Fruit fly (Drosophila melanogaster) whole organism, embryonic: ENCODE results near the gene CG7483.

Experiments used
- Bgb ChIP-seq: fragments of 200-800 bp; sonication (Bioruptor generic); IDR thresholded peaks from 2 replicates; pipeline ENCODE4 v1.3.6; 2022; ENCODE audit warnings: missing biosample characterization, missing genetic modification characterization; ENCODE audit not compliant: partially characterized antibody
- Blimp-1 ChIP-seq: fragments of 200-800 bp; sonication (Bioruptor generic); optimal IDR thresholded peaks from 3 replicates; lab custom pipeline; 2018; ENCODE audit warnings: missing biosample characterization, missing genetic modification characterization, mild to moderate bottlenecking, moderate library complexity, missing genetic modification reagents
- CG10147 ChIP-seq: fragments of 200-800 bp; sonication (Bioruptor generic); optimal IDR thresholded peaks from 2 replicates; lab custom pipeline; 2019; ENCODE audit warnings: missing biosample characterization, mild to moderate bottlenecking, missing genetic modification characterization, moderate library complexity
- CG10209 ChIP-seq: fragments of 200-800 bp; sonication (Bioruptor generic); optimal IDR thresholded peaks from 3 replicates; lab custom pipeline; 2017; ENCODE audit warnings: missing biosample characterization, mild to moderate bottlenecking, missing genetic modification characterization, missing genetic modification reagents
- CG1024 ChIP-seq: fragments of 200-800 bp; sonication (Bioruptor generic); IDR thresholded peaks from 2 replicates; pipeline ENCODE4 v1.3.6; 2022; ENCODE audit warnings: missing biosample characterization, missing genetic modification characterization
- CG11456 ChIP-seq: fragments of 200-800 bp; sonication (Bioruptor generic); IDR thresholded peaks from 3 replicates; pipeline ENCODE4 v1.3.6; 2022; ENCODE audit warnings: missing biosample characterization, missing genetic modification characterization
- CG14667 ChIP-seq: fragments of 200-800 bp; sonication (Bioruptor generic); IDR thresholded peaks from 2 replicates; pipeline ENCODE4 v1.3.6; 2022; ENCODE audit warnings: missing biosample characterization, missing genetic modification characterization
- CG15479 ChIP-seq: fragments of 200-800 bp; sonication (Bioruptor generic); optimal IDR thresholded peaks from 3 replicates; lab custom pipeline; 2019; ENCODE audit warnings: missing biosample characterization, mild to moderate bottlenecking, missing genetic modification characterization, moderate library complexity
- CG1602 ChIP-seq: fragments of 200-800 bp; sonication (Bioruptor generic); optimal IDR thresholded peaks from 3 replicates; lab custom pipeline; 2016; ENCODE audit warnings: missing biosample characterization, missing genetic modification characterization
- CG17385 ChIP-seq: fragments of 200-800 bp; sonication (Bioruptor generic); optimal IDR thresholded peaks from 3 replicates; lab custom pipeline; 2018; ENCODE audit warnings: missing biosample characterization, mild to moderate bottlenecking, missing genetic modification characterization
- CG18764 ChIP-seq: fragments of 200-800 bp; sonication (Bioruptor generic); optimal IDR thresholded peaks from 3 replicates; lab custom pipeline; 2016; ENCODE audit warnings: missing biosample characterization, missing genetic modification characterization
- CG2120 ChIP-seq: fragments of 200-800 bp; sonication (Bioruptor generic); optimal IDR thresholded peaks from 3 replicates; lab custom pipeline; 2016; ENCODE audit warnings: missing biosample characterization, missing genetic modification characterization
- CG30403 ChIP-seq: fragments of 200-800 bp; sonication (Bioruptor generic); optimal IDR thresholded peaks from 3 replicates; lab custom pipeline; 2016; ENCODE audit warnings: missing biosample characterization, missing genetic modification characterization
- CG33557 ChIP-seq: fragments of 200-800 bp; sonication (Bioruptor generic); optimal IDR thresholded peaks from 2 replicates; lab custom pipeline; 2019; ENCODE audit warnings: missing biosample characterization, mild to moderate bottlenecking, missing genetic modification characterization, moderate library complexity
- CG3838 ChIP-seq: fragments of 200-800 bp; sonication (Bioruptor generic); optimal IDR thresholded peaks from 3 replicates; lab custom pipeline; 2016; ENCODE audit warnings: missing biosample characterization, missing genetic modification characterization
- CG4707 ChIP-seq: fragments of 200-800 bp; sonication (Bioruptor generic); optimal IDR thresholded peaks from 2 replicates; lab custom pipeline; 2018; ENCODE audit warnings: missing biosample characterization, mild to moderate bottlenecking, missing genetic modification characterization, moderate library complexity
- CG6272 ChIP-seq: fragments of 200-800 bp; sonication (Bioruptor generic); IDR thresholded peaks from 2 replicates; pipeline ENCODE4 v1.3.6; 2022; ENCODE audit warnings: missing biosample characterization, missing genetic modification characterization
- CG6689 ChIP-seq: fragments of 200-800 bp; sonication (Bioruptor generic); IDR thresholded peaks from 2 replicates; pipeline ENCODE4 v1.3.6; 2022; ENCODE audit warnings: missing biosample characterization, missing genetic modification characterization
- CG7839 ChIP-seq: fragments of 200-800 bp; sonication (Bioruptor generic); optimal IDR thresholded peaks from 3 replicates; lab custom pipeline; 2018; ENCODE audit warnings: missing biosample characterization, mild to moderate bottlenecking, missing genetic modification characterization, moderate library complexity
- CG8765 ChIP-seq: fragments of 200-800 bp; sonication (Bioruptor generic); IDR thresholded peaks from 2 replicates; pipeline ENCODE4 v1.3.6; 2022; ENCODE audit warnings: missing biosample characterization, missing genetic modification characterization
- CG8924 ChIP-seq: fragments of 200-800 bp; optimal IDR thresholded peaks from 3 replicates; lab custom pipeline; 2019; ENCODE audit warnings: missing biosample characterization, mild to moderate bottlenecking, missing genetic modification characterization, moderate library complexity
- D ChIP-seq, 2 experiments: fragments of 200-800 bp in 1 of 2; fragments of >200 bp in 1 of 2; sonication (Bioruptor generic) in 1 of 2; optimal IDR thresholded peaks; 2 replicates in 1 of 2; 3 replicates in 1 of 2; lab custom pipeline; 2017; ENCODE audit warnings: mild to moderate bottlenecking in 1 of 2, missing biosample characterization in 1 of 2, missing genetic modification characterization in 1 of 2, missing genetic modification reagents in 1 of 2
- Drgx ChIP-seq: fragments of 200-800 bp; sonication (Bioruptor generic); IDR thresholded peaks from 2 replicates; pipeline ENCODE4 v1.3.6; 2022; ENCODE audit warnings: missing biosample characterization, missing genetic modification characterization
- E2f1 ChIP-seq: fragments of 200-800 bp; sonication (Bioruptor generic); IDR thresholded peaks from 2 replicates; pipeline ENCODE4 v1.3.6; 2022; ENCODE audit warnings: missing biosample characterization, missing genetic modification characterization
- Elba2 ChIP-seq: fragments of 200-800 bp; sonication (Bioruptor generic); optimal IDR thresholded peaks from 3 replicates; lab custom pipeline; 2016; ENCODE audit warnings: missing biosample characterization, missing genetic modification characterization
- Gsc ChIP-seq: fragments of 200-800 bp; sonication (Bioruptor generic); IDR thresholded peaks from 2 replicates; pipeline ENCODE4 v1.3.6; 2022; ENCODE audit warnings: missing biosample characterization, missing genetic modification characterization
- NC2α ChIP-seq: fragments of 200-800 bp; sonication (Bioruptor generic); optimal IDR thresholded peaks from 2 replicates; lab custom pipeline; 2016; ENCODE audit warnings: missing biosample characterization, missing genetic modification characterization
- Nf-YA ChIP-seq: fragments of 200-800 bp; sonication (Bioruptor generic); IDR thresholded peaks from 2 replicates; pipeline ENCODE4 v1.3.6; 2022; ENCODE audit warnings: missing biosample characterization, missing genetic modification characterization
- Ssrp ChIP-seq: fragments of 200-800 bp; sonication (Bioruptor generic); optimal IDR thresholded peaks from 2 replicates; lab custom pipeline; 2018; ENCODE audit warnings: missing biosample characterization, mild to moderate bottlenecking, missing genetic modification characterization, moderate library complexity
- Trl ChIP-seq, 3 experiments: fragments of >200 bp in 2 of 3; fragments of 200-800 bp in 1 of 3; sonication (Bioruptor generic) in 1 of 3; optimal IDR thresholded peaks; 2 replicates in 1 of 3; 3 replicates in 2 of 3; lab custom pipeline; 2016 to 2017; ENCODE audit warnings: missing biosample characterization in 1 of 3, missing genetic modification characterization in 1 of 3
- ab ChIP-seq: fragments of 200-800 bp; sonication (Bioruptor generic); optimal IDR thresholded peaks from 2 replicates; lab custom pipeline; 2016; ENCODE audit warnings: missing biosample characterization, missing genetic modification characterization
- ac ChIP-seq: fragments of 200-800 bp; sonication (Bioruptor generic); optimal IDR thresholded peaks from 3 replicates; lab custom pipeline; 2017; ENCODE audit warnings: missing biosample characterization, mild to moderate bottlenecking, missing genetic modification characterization
- ap ChIP-seq: fragments of 200-800 bp; sonication (Bioruptor generic); IDR thresholded peaks from 2 replicates; pipeline ENCODE4 v1.3.6; 2022; ENCODE audit warnings: missing biosample characterization, missing genetic modification characterization
- bowl ChIP-seq: fragments of 200-800 bp; sonication (Bioruptor generic); IDR thresholded peaks from 2 replicates; pipeline ENCODE4 v1.3.6; 2022; ENCODE audit warnings: missing biosample characterization, missing genetic modification characterization
- da ChIP-seq: fragments of 200-800 bp; sonication (Bioruptor generic); optimal IDR thresholded peaks from 2 replicates; lab custom pipeline; 2016; ENCODE audit warnings: missing biosample characterization, missing genetic modification characterization
- hbn ChIP-seq: fragments of 200-800 bp; sonication (Bioruptor generic); IDR thresholded peaks from 2 replicates; pipeline ENCODE4 v1.3.6; 2022; ENCODE audit warnings: missing biosample characterization, missing genetic modification characterization; ENCODE audit not compliant: partially characterized antibody
- her ChIP-seq: fragments of 200-800 bp; sonication (Bioruptor generic); optimal IDR thresholded peaks from 2 replicates; lab custom pipeline; 2016; ENCODE audit warnings: missing biosample characterization, missing genetic modification characterization
- inv ChIP-seq: fragments of 200-800 bp; sonication (Bioruptor generic); IDR thresholded peaks from 2 replicates; pipeline ENCODE4 v1.3.6; 2022; ENCODE audit warnings: missing biosample characterization, missing genetic modification characterization; ENCODE audit not compliant: partially characterized antibody
- kni ChIP-seq: fragments of 200-800 bp; sonication (Bioruptor generic); optimal IDR thresholded peaks from 3 replicates; lab custom pipeline; 2017; ENCODE audit warnings: mild to moderate bottlenecking, missing biosample characterization, missing genetic modification reagents, missing genetic modification characterization
- nerfin-1 ChIP-seq: fragments of 200-800 bp; sonication (Bioruptor generic); optimal IDR thresholded peaks from 3 replicates; lab custom pipeline; 2019; ENCODE audit warnings: missing biosample characterization, mild to moderate bottlenecking, missing genetic modification characterization, moderate library complexity
- psq ChIP-seq: fragments of 200-800 bp; sonication (Bioruptor generic); optimal IDR thresholded peaks from 2 replicates; lab custom pipeline; 2017; ENCODE audit warnings: missing biosample characterization, missing genetic modification characterization
- pzg ChIP-seq: fragments of 200-800 bp; sonication (Bioruptor generic); optimal IDR thresholded peaks from 3 replicates; lab custom pipeline; 2018; ENCODE audit warnings: missing biosample characterization, mild to moderate bottlenecking, missing genetic modification characterization, moderate library complexity
- rib ChIP-seq: fragments of 200-800 bp; sonication (Bioruptor generic); IDR thresholded peaks from 2 replicates; pipeline ENCODE4 v1.3.6; 2022; ENCODE audit warnings: missing biosample characterization, missing genetic modification characterization
- row ChIP-seq: fragments of 200-800 bp; sonication (Bioruptor generic); IDR thresholded peaks from 3 replicates; pipeline ENCODE4 v1.3.6; 2022; ENCODE audit warnings: missing biosample characterization, missing genetic modification characterization
- schlank ChIP-seq: fragments of 200-800 bp; sonication (Bioruptor generic); optimal IDR thresholded peaks from 2 replicates; lab custom pipeline; 2018; ENCODE audit warnings: missing biosample characterization, mild to moderate bottlenecking, missing genetic modification characterization
- scrt ChIP-seq: fragments of 200-800 bp; sonication (Bioruptor generic); optimal IDR thresholded peaks from 2 replicates; lab custom pipeline; 2018; ENCODE audit warnings: missing biosample characterization, mild to moderate bottlenecking, missing genetic modification characterization, moderate library complexity
- sens ChIP-seq: fragments of 200-800 bp; sonication (Bioruptor generic); peaks from one replicate; lab custom pipeline; 2016; ENCODE audit warnings: missing biosample characterization, missing genetic modification characterization
- sima ChIP-seq: fragments of 200-800 bp; sonication (Bioruptor generic); optimal IDR thresholded peaks from 2 replicates; lab custom pipeline; 2016; ENCODE audit warnings: missing biosample characterization, missing genetic modification characterization
- ttk ChIP-seq: fragments of 200-800 bp; sonication (Bioruptor generic); IDR thresholded peaks from 2 replicates; pipeline ENCODE4 v2.1.2; 2022; ENCODE audit warnings: missing biosample characterization, missing genetic modification characterization
- usp ChIP-seq: fragments of >200 bp; optimal IDR thresholded peaks from 2 replicates; lab custom pipeline; 2017; ENCODE audit warnings: missing biosample characterization, missing genetic modification characterization

Gene CG7483

dm6 chr3R:8355579-8355978, 42.6 kb downstream of the CG7483 start (continued):
- TF ChIP-seq her (GFP tag; lab: Kevin White, UChicago) (peak; percentile 95), row (GFP tag; lab: Robert Waterston, UW) (peak; percentile 97), hbn (GFP tag; lab: Robert Waterston, UW) (no peak), CG1602 (peak; percentile 88), Trl (optimal IDR thresholded peaks at IDR 0.05; lab: Kevin White, UChicago) (no peak), Trl (GFP tag; optimal IDR thresholded peaks at IDR 0.05; lab: Kevin White, UChicago) (peak; percentile 97), sima (GFP tag; lab: Kevin White, UChicago) (peak; percentile 88), Ssrp (tag; lab: Kevin White, UChicago) (peak; percentile 84), da (GFP tag; lab: Kevin White, UChicago) (peak; percentile 64), Blimp-1 (GFP tag; lab: Kevin White, UChicago) (peak; percentile 91), CG4707 (GFP tag; lab: Kevin White, UChicago) (peak; percentile 79), Elba2 (no peak), CG7839 (tag; lab: Kevin White, UChicago) (peak; percentile 96), scrt (GFP tag; lab: Kevin White, UChicago) (peak; percentile 94), NC2α (peak; percentile 84), bowl (GFP tag; lab: Robert Waterston, UW) (peak; percentile 82), kni (GFP tag; lab: Kevin White, UChicago) (no peak), CG30403 (peak; percentile 97), CG8765 (peak; percentile 41; the same call in 1 of the 2 replicates), CG10209 (GFP tag; lab: Kevin White, UChicago) (peak; percentile 94), ac (peak; percentile 70), ab (GFP tag; lab: Kevin White, UChicago) (peak; percentile 73), CG14667 (GFP tag; lab: Robert Waterston, UW) (peak; percentile 90), schlank (tag; lab: Kevin White, UChicago) (peak; percentile 95), E2f1 (GFP tag; lab: Robert Waterston, UW) (peak; percentile 93), CG2120 (GFP tag; lab: Kevin White, UChicago) (peak; percentile 99), CG11456 (GFP tag; lab: Robert Waterston, UW) (peak; percentile 95), nerfin-1 (peak; percentile 83), CG6689 (peak; percentile 94), rib (peak; percentile 96), CG10147 (GFP tag; lab: Kevin White, UChicago) (peak; percentile 97), ttk (peak; percentile 90), CG6272 (peak; percentile 90), Drgx (GFP tag; lab: Robert Waterston, UW) (peak; percentile 84), CG8924 (peak; percentile 91), Bgb (GFP tag; lab: Robert Waterston, UW) (no peak), usp (no peak), CG17385 (GFP tag; lab: Kevin White, UChicago) (peak; percentile 92), CG18764 (GFP tag; lab: Kevin White, UChicago) (peak; percentile 92), pzg (GFP tag; lab: Kevin White, UChicago) (peak; percentile 27), Nf-YA (peak; percentile 91), CG3838 (GFP tag; lab: Kevin White, UChicago) (peak; percentile 84), ap (GFP tag; lab: Robert Waterston, UW) (peak; percentile 87), CG1024 (peak; percentile 73), D (optimal IDR thresholded peaks at IDR 0.05; lab: Kevin White, UChicago) (no peak), D (GFP tag; optimal IDR thresholded peaks at IDR 0.05; lab: Kevin White, UChicago) (peak; percentile 88), Gsc (GFP tag; lab: Robert Waterston, UW) (peak; percentile 66), CG33557 (peak; percentile 36), psq (GFP tag; lab: Kevin White, UChicago) (peak; percentile 79), inv (GFP tag; lab: Robert Waterston, UW) (no peak), sens (peak; percentile 99), CG15479 (GFP tag; lab: Kevin White, UChicago) (no peak)
